Fruit fly (Drosophila melanogaster) whole organism, adult: ENCODE results near the gene Cdc5.

ENCODE experiments used
- CG14711 ChIP-seq: fragments of 200-800 bp; sonication (Bioruptor generic); optimal IDR thresholded peaks from 2 replicates; lab custom pipeline; 2018; ENCODE audit warnings: missing biosample characterization, mild to moderate bottlenecking, missing genetic modification characterization, moderate library complexity
- CG1620 ChIP-seq: fragments of 200-800 bp; sonication (Bioruptor generic); optimal IDR thresholded peaks from 2 replicates; lab custom pipeline; 2016; ENCODE audit warnings: missing biosample characterization, missing genetic modification characterization
- CG5204 ChIP-seq: fragments of 200-800 bp; sonication (Bioruptor generic); optimal IDR thresholded peaks from 2 replicates; lab custom pipeline; 2016; ENCODE audit warnings: missing biosample characterization, missing genetic modification characterization
- CG7101 ChIP-seq: fragments of 200-800 bp; sonication (Bioruptor generic); optimal IDR thresholded peaks from 2 replicates; lab custom pipeline; 2018; ENCODE audit warnings: missing biosample characterization, mild to moderate bottlenecking, missing genetic modification characterization, moderate library complexity
- Crg-1 ChIP-seq: fragments of 200-800 bp; sonication (Bioruptor generic); optimal IDR thresholded peaks from 2 replicates; lab custom pipeline; 2016; ENCODE audit warnings: missing biosample characterization, missing genetic modification characterization
- bab1 ChIP-seq: fragments of 200-800 bp; sonication (Bioruptor generic); optimal IDR thresholded peaks from 3 replicates; lab custom pipeline; 2019; ENCODE audit warnings: missing biosample characterization, mild to moderate bottlenecking, missing genetic modification characterization, moderate library complexity
- cic ChIP-seq: fragments of 200-800 bp; sonication (Bioruptor generic); optimal IDR thresholded peaks from 2 replicates; lab custom pipeline; 2017; ENCODE audit warnings: missing biosample characterization, mild to moderate bottlenecking, missing genetic modification characterization, moderate library complexity
- kay ChIP-seq: fragments of 200-800 bp; sonication (Bioruptor generic); peaks from one replicate; lab custom pipeline; 2016; ENCODE audit warnings: missing biosample characterization, missing genetic modification characterization, borderline replicate concordance
- ovo ChIP-seq: fragments of 200-800 bp; sonication (Bioruptor generic); optimal IDR thresholded peaks from 2 replicates; lab custom pipeline; 2016; ENCODE audit warnings: missing biosample characterization, missing genetic modification characterization

- TF ChIP-seq kay (GFP tag; lab: Kevin White, UChicago): no peak
- no peak for TF ChIP-seq CG5204
- TF ChIP-seq cic (GFP tag; lab: Kevin White, UChicago): no peak
- peak; percentile 33 for TF ChIP-seq CG14711 (tag; lab: Kevin White, UChicago)
- TF ChIP-seq bab1: peak; percentile 89
- TF ChIP-seq Crg-1 (GFP tag; lab: Kevin White, UChicago): no peak
- TF ChIP-seq CG7101: peak; percentile 3
- TF ChIP-seq ovo: no peak
- TF ChIP-seq CG1620 (GFP tag; lab: Kevin White, UChicago): peak; percentile 12
Observed at dm6 chr3L:361201-361600, at the start of gene Cdc5, which contains the start of gene CG1233.
